Fruit fly (Drosophila melanogaster) whole organism, embryonic: Measurements from ENCODE around the gene CG14740.
A peak's percentile ranks its signal among the peaks of the same experiment; 100 is the strongest.

Experiments used
- Antp ChIP-seq: fragments of 200-800 bp; sonication (Bioruptor generic); optimal IDR thresholded peaks from 3 replicates; lab custom pipeline; 2016; ENCODE audit warnings: missing biosample characterization, missing genetic modification characterization
- CG10321 ChIP-seq: fragments of 200-800 bp; sonication (Bioruptor generic); IDR thresholded peaks from 2 replicates; pipeline ENCODE4 v1.3.6; 2022; ENCODE audit warnings: missing biosample characterization, missing genetic modification characterization
- CG11456 ChIP-seq: fragments of 200-800 bp; sonication (Bioruptor generic); IDR thresholded peaks from 3 replicates; pipeline ENCODE4 v1.3.6; 2022; ENCODE audit warnings: missing biosample characterization, missing genetic modification characterization
- CG11504 ChIP-seq: fragments of 200-800 bp; sonication (Bioruptor generic); optimal IDR thresholded peaks from 3 replicates; lab custom pipeline; 2019; ENCODE audit warnings: missing biosample characterization, mild to moderate bottlenecking, missing genetic modification characterization, moderate library complexity
- CG12219 ChIP-seq: fragments of 200-800 bp; sonication (Bioruptor generic); optimal IDR thresholded peaks from 3 replicates; lab custom pipeline; 2018; ENCODE audit warnings: missing biosample characterization, mild to moderate bottlenecking, missing genetic modification characterization
- CG13624 ChIP-seq: fragments of 200-800 bp; sonication (Bioruptor generic); optimal IDR thresholded peaks from 2 replicates; lab custom pipeline; 2016; ENCODE audit warnings: missing biosample characterization, missing genetic modification characterization
- CG18476 ChIP-seq: fragments of 200-800 bp; sonication (Bioruptor generic); optimal IDR thresholded peaks from 2 replicates; lab custom pipeline; 2016; ENCODE audit warnings: missing biosample characterization, mild to moderate bottlenecking, missing genetic modification characterization
- CG2120 ChIP-seq: fragments of 200-800 bp; sonication (Bioruptor generic); optimal IDR thresholded peaks from 3 replicates; lab custom pipeline; 2016; ENCODE audit warnings: missing biosample characterization, missing genetic modification characterization
- CG2678 ChIP-seq: fragments of 200-800 bp; sonication (Bioruptor generic); optimal IDR thresholded peaks from 3 replicates; lab custom pipeline; 2019; ENCODE audit warnings: missing biosample characterization, mild to moderate bottlenecking, missing genetic modification characterization, moderate library complexity
- CG31441 ChIP-seq: fragments of 200-800 bp; sonication (Bioruptor generic); IDR thresholded peaks from 2 replicates; pipeline ENCODE4 v1.3.6; 2022; ENCODE audit warnings: missing biosample characterization, missing genetic modification characterization
- CG3163 ChIP-seq: fragments of 200-800 bp; sonication (Bioruptor generic); optimal IDR thresholded peaks from 3 replicates; lab custom pipeline; 2016; ENCODE audit warnings: missing biosample characterization, missing genetic modification characterization
- CG3726 ChIP-seq: fragments of 200-800 bp; sonication (Bioruptor generic); IDR thresholded peaks from 3 replicates; pipeline ENCODE4, ENCODE4 v1.3.6; 2022; ENCODE audit warnings: missing biosample characterization, missing genetic modification characterization
- CG3847 ChIP-seq: fragments of 200-800 bp; sonication (Bioruptor generic); IDR thresholded peaks from 2 replicates; pipeline ENCODE4 v1.3.6; 2022; ENCODE audit warnings: missing biosample characterization, missing genetic modification characterization
- CG3995 ChIP-seq: fragments of 200-800 bp; sonication (Bioruptor generic); optimal IDR thresholded peaks from 3 replicates; lab custom pipeline; 2016; ENCODE audit warnings: missing biosample characterization, missing genetic modification characterization
- CG5953 ChIP-seq: fragments of 200-800 bp; sonication (Bioruptor generic); IDR thresholded peaks from 2 replicates; pipeline ENCODE4 v1.3.6; 2022; ENCODE audit warnings: missing biosample characterization, missing genetic modification characterization
- CG6854 ChIP-seq: fragments of 200-800 bp; sonication (Bioruptor generic); optimal IDR thresholded peaks from 3 replicates; lab custom pipeline; 2017; ENCODE audit warnings: missing biosample characterization, mild to moderate bottlenecking, missing genetic modification characterization
- CG7556 ChIP-seq: fragments of 200-800 bp; sonication (Bioruptor generic); optimal IDR thresholded peaks from 2 replicates; lab custom pipeline; 2017; ENCODE audit warnings: missing biosample characterization, mild to moderate bottlenecking, missing genetic modification characterization
- CG8765 ChIP-seq: fragments of 200-800 bp; sonication (Bioruptor generic); IDR thresholded peaks from 2 replicates; pipeline ENCODE4 v1.3.6; 2022; ENCODE audit warnings: missing biosample characterization, missing genetic modification characterization
- CG9797 ChIP-seq: fragments of 200-800 bp; sonication (Bioruptor generic); optimal IDR thresholded peaks from 3 replicates; lab custom pipeline; 2018; ENCODE audit warnings: missing biosample characterization, mild to moderate bottlenecking, missing genetic modification characterization
- D ChIP-seq, 2 experiments: fragments of 200-800 bp in 1 of 2; fragments of >200 bp in 1 of 2; sonication (Bioruptor generic) in 1 of 2; optimal IDR thresholded peaks; 2 replicates in 1 of 2; 3 replicates in 1 of 2; lab custom pipeline; 2017; ENCODE audit warnings: mild to moderate bottlenecking in 1 of 2, missing biosample characterization in 1 of 2, missing genetic modification characterization in 1 of 2, missing genetic modification reagents in 1 of 2
- Dad ChIP-seq: fragments of 200-800 bp; sonication (Bioruptor generic); optimal IDR thresholded peaks from 3 replicates; lab custom pipeline; 2016; ENCODE audit warnings: missing biosample characterization, missing genetic modification characterization
- Dll ChIP-seq: fragments of 200-800 bp; sonication (Bioruptor generic); IDR thresholded peaks from 4 replicates; pipeline ENCODE4 v1.3.6; 2022; ENCODE audit warnings: missing biosample characterization, missing genetic modification characterization; ENCODE audit not compliant: partially characterized antibody
- Dref ChIP-seq: fragments of 200-800 bp; sonication (Bioruptor generic); IDR thresholded peaks from 2 replicates; pipeline ENCODE4 v1.3.6; 2022; ENCODE audit warnings: missing biosample characterization, missing genetic modification characterization
- Eip74EF ChIP-seq, 2 experiments: fragments of 200-800 bp in 1 of 2; fragments of >200 bp in 1 of 2; sonication (Bioruptor generic) in 1 of 2; optimal IDR thresholded peaks; 2 replicates each; lab custom pipeline; 2017 to 2019; ENCODE audit warnings: missing biosample characterization in 2 of 2, missing genetic modification characterization in 2 of 2, mild to moderate bottlenecking in 1 of 2, moderate library complexity in 1 of 2
- Fer3 ChIP-seq: fragments of 200-800 bp; sonication (Bioruptor generic); optimal IDR thresholded peaks from 2 replicates; lab custom pipeline; 2018; ENCODE audit warnings: missing biosample characterization, mild to moderate bottlenecking, missing genetic modification characterization, moderate library complexity
- H15 ChIP-seq: fragments of 200-800 bp; sonication (Bioruptor generic); IDR thresholded peaks from 3 replicates; pipeline ENCODE4 v1.3.6; 2022; ENCODE audit warnings: missing biosample characterization, missing genetic modification characterization
- Hr51 ChIP-seq, 2 experiments: fragments of 200-800 bp; sonication (Bioruptor generic); optimal IDR thresholded peaks; 2 replicates in 1 of 2; 3 replicates in 1 of 2; lab custom pipeline; 2016 to 2018; ENCODE audit warnings: missing biosample characterization in 2 of 2, missing genetic modification characterization in 2 of 2, mild to moderate bottlenecking in 1 of 2, moderate library complexity in 1 of 2
- MTF-1 ChIP-seq: fragments of 200-800 bp; sonication (Bioruptor generic); optimal IDR thresholded peaks from 2 replicates; lab custom pipeline; 2018; ENCODE audit warnings: missing biosample characterization, mild to moderate bottlenecking, missing genetic modification characterization, borderline replicate concordance
- Mad ChIP-seq: fragments of 200-800 bp; sonication (Bioruptor generic); optimal IDR thresholded peaks from 2 replicates; lab custom pipeline; 2016; ENCODE audit warnings: missing biosample characterization, missing genetic modification characterization
- Max ChIP-seq: fragments of 200-800 bp; sonication (Bioruptor generic); optimal IDR thresholded peaks from 2 replicates; lab custom pipeline; 2016; ENCODE audit warnings: missing biosample characterization, mild to moderate bottlenecking, missing genetic modification characterization
- Nf-YB ChIP-seq: fragments of 200-800 bp; sonication (Bioruptor generic); optimal IDR thresholded peaks from 3 replicates; lab custom pipeline; 2019; ENCODE audit warnings: missing biosample characterization, mild to moderate bottlenecking, missing genetic modification characterization, moderate library complexity
- Ptx1 ChIP-seq: fragments of 200-800 bp; sonication (Bioruptor generic); IDR thresholded peaks from 2 replicates; pipeline ENCODE4 v1.3.6; 2022; ENCODE audit warnings: missing biosample characterization, missing genetic modification characterization
- Rfx ChIP-seq: fragments of 200-800 bp; sonication (Bioruptor generic); IDR thresholded peaks from 2 replicates; pipeline ENCODE4 v1.3.6; 2022; ENCODE audit warnings: missing biosample characterization, missing genetic modification characterization
- Sox100B ChIP-seq: fragments of 200-800 bp; sonication (Bioruptor generic); optimal IDR thresholded peaks from 3 replicates; lab custom pipeline; 2018; ENCODE audit warnings: missing biosample characterization, mild to moderate bottlenecking, missing genetic modification characterization
- Trl ChIP-seq, 3 experiments: fragments of >200 bp in 2 of 3; fragments of 200-800 bp in 1 of 3; sonication (Bioruptor generic) in 1 of 3; optimal IDR thresholded peaks; 2 replicates in 1 of 3; 3 replicates in 2 of 3; lab custom pipeline; 2016 to 2017; ENCODE audit warnings: missing biosample characterization in 1 of 3, missing genetic modification characterization in 1 of 3
- ash1 ChIP-seq: fragments of 200-800 bp; sonication (Bioruptor generic); optimal IDR thresholded peaks from 2 replicates; lab custom pipeline; 2018; ENCODE audit warnings: missing biosample characterization, mild to moderate bottlenecking, missing genetic modification characterization
- ci ChIP-seq: fragments of 200-800 bp; sonication (Bioruptor generic); IDR thresholded peaks from 3 replicates; pipeline ENCODE4 v1.3.6; 2022; ENCODE audit warnings: missing biosample characterization, missing genetic modification characterization
- cwo ChIP-seq: fragments of 200-800 bp; sonication (Bioruptor generic); optimal IDR thresholded peaks from 3 replicates; lab custom pipeline; 2017; ENCODE audit warnings: missing biosample characterization, missing genetic modification characterization, mild to moderate bottlenecking, moderate library complexity, missing genetic modification reagents
- danr ChIP-seq: fragments of 200-800 bp; sonication (Bioruptor generic); IDR thresholded peaks from 2 replicates; pipeline ENCODE4 v1.3.6; 2022; ENCODE audit warnings: missing biosample characterization, missing genetic modification characterization
- dm ChIP-seq: fragments of 200-800 bp; sonication (Bioruptor generic); optimal IDR thresholded peaks from 3 replicates; lab custom pipeline; 2016; ENCODE audit warnings: missing biosample characterization, missing genetic modification characterization
- ems ChIP-seq: fragments of 200-800 bp; sonication (Bioruptor generic); optimal IDR thresholded peaks from 3 replicates; lab custom pipeline; 2016; ENCODE audit warnings: missing biosample characterization, missing genetic modification characterization
- gem ChIP-seq: fragments of 200-800 bp; sonication (Bioruptor generic); optimal IDR thresholded peaks from 2 replicates; lab custom pipeline; 2019; ENCODE audit warnings: missing biosample characterization, mild to moderate bottlenecking, missing genetic modification characterization, moderate library complexity
- grn ChIP-seq: fragments of 200-800 bp; sonication (Bioruptor generic); optimal IDR thresholded peaks from 3 replicates; lab custom pipeline; 2017; ENCODE audit warnings: missing biosample characterization, missing genetic modification characterization
- gsb-n ChIP-seq: fragments of 200-800 bp; sonication (Bioruptor generic); optimal IDR thresholded peaks from 3 replicates; lab custom pipeline; 2018; ENCODE audit warnings: missing biosample characterization, mild to moderate bottlenecking, missing genetic modification characterization
- ham ChIP-seq: fragments of 200-800 bp; sonication (Bioruptor generic); IDR thresholded peaks from 2 replicates; pipeline ENCODE4 v1.3.6; 2022; ENCODE audit warnings: missing biosample characterization, missing genetic modification characterization
- lov ChIP-seq, 2 experiments: fragments of 200-800 bp in 1 of 2; fragments of >200 bp in 1 of 2; sonication (Bioruptor generic) in 1 of 2; IDR thresholded peaks in 1 of 2; optimal IDR thresholded peaks in 1 of 2; 2 replicates in 1 of 2; 3 replicates in 1 of 2; pipeline versions ENCODE4 v1.3.6 to Lab custom; 2017 to 2022; ENCODE audit warnings: missing biosample characterization in 1 of 2, missing genetic modification characterization in 1 of 2
- org-1 ChIP-seq: fragments of 200-800 bp; sonication (Bioruptor generic); optimal IDR thresholded peaks from 2 replicates; lab custom pipeline; 2017; ENCODE audit warnings: missing biosample characterization, missing genetic modification characterization
- salm ChIP-seq: fragments of 200-800 bp; sonication (Bioruptor generic); optimal IDR thresholded peaks from 2 replicates; lab custom pipeline; 2018; ENCODE audit warnings: missing biosample characterization, mild to moderate bottlenecking, missing genetic modification characterization
- wor ChIP-seq: fragments of 200-800 bp; sonication (Bioruptor generic); IDR thresholded peaks from 2 replicates; pipeline ENCODE4 v1.3.6; 2022; ENCODE audit warnings: missing biosample characterization, missing genetic modification characterization

Gene CG14740

dm6 chr3R:12016828-12017280 lies 45.9 kb downstream of the CG14740 start, which contains the start of the genes DCAF12 and Spt3:
DCAF12 (minus strand) TSS chr3R:12017031.
Spt3 (plus strand) TSS chr3R:12017156.
- TF ChIP-seq Sox100B (GFP tag; lab: Kevin White, UChicago) = no peak
- TF ChIP-seq CG8765 (GFP tag; lab: Robert Waterston, UW) = 0 out of 2 replicates have a peak, but pooled peaks have one; percentile 12
- no peak for TF ChIP-seq ash1 (GFP tag; lab: Kevin White, UChicago)
- TF ChIP-seq CG18476 (GFP tag; lab: Kevin White, UChicago) = no peak
- 0 out of 2 replicates have a peak, but pooled peaks have one; percentile 25 for TF ChIP-seq Dref (GFP tag; lab: Robert Waterston, UW)
- no peak for TF ChIP-seq MTF-1 (GFP tag; lab: Kevin White, UChicago)
- TF ChIP-seq D (optimal IDR thresholded peaks at IDR 0.05; lab: Kevin White, UChicago) = no peak
- TF ChIP-seq D (GFP tag; optimal IDR thresholded peaks at IDR 0.05; lab: Kevin White, UChicago) = peak; percentile 38
- peak; percentile 81 for TF ChIP-seq gem (tag; lab: Kevin White, UChicago)
- peak; percentile 78 for TF ChIP-seq ems (GFP tag; lab: Kevin White, UChicago)
- no peak for TF ChIP-seq Max
- TF ChIP-seq CG31441 (GFP tag; lab: Robert Waterston, UW) = peak; percentile 74; the same call in 1 of the 2 replicates
- TF ChIP-seq Eip74EF (GFP tag; optimal IDR thresholded peaks at IDR 0.05; lab: Kevin White, UChicago) = no peak
- peak; percentile 63 for TF ChIP-seq CG3847
- no peak for TF ChIP-seq CG13624 (GFP tag; lab: Kevin White, UChicago)
- no peak for TF ChIP-seq Trl (optimal IDR thresholded peaks at IDR 0.05; lab: Kevin White, UChicago)
- no peak for TF ChIP-seq Trl (GFP tag; optimal IDR thresholded peaks at IDR 0.05; lab: Kevin White, UChicago)
- TF ChIP-seq cwo (GFP tag; lab: Kevin White, UChicago) = no peak
- TF ChIP-seq Mad = no peak
- TF ChIP-seq grn (GFP tag; lab: Kevin White, UChicago) = peak; percentile 74
- TF ChIP-seq Dll (GFP tag; lab: Robert Waterston, UW) = peak; percentile 98
- TF ChIP-seq H15 (GFP tag; lab: Robert Waterston, UW) = no peak
- no peak for TF ChIP-seq Dad
- TF ChIP-seq CG9797 (GFP tag; lab: Kevin White, UChicago) = peak; percentile 12
- TF ChIP-seq wor (GFP tag; lab: Robert Waterston, UW) = no peak
- TF ChIP-seq CG3726 = no peak
- TF ChIP-seq ham (GFP tag; lab: Robert Waterston, UW) = no peak
- no peak for TF ChIP-seq Antp (GFP tag; lab: Kevin White, UChicago)
- no peak for TF ChIP-seq Fer3 (tag; lab: Kevin White, UChicago)
- TF ChIP-seq dm (GFP tag; lab: Kevin White, UChicago) = no peak
- TF ChIP-seq CG11504 (tag; lab: Kevin White, UChicago) = peak; percentile 71
- peak; percentile 27 for TF ChIP-seq CG3995
- no peak for TF ChIP-seq CG2678 (tag; lab: Kevin White, UChicago)
- no peak for TF ChIP-seq CG5953 (GFP tag; lab: Robert Waterston, UW)
- TF ChIP-seq CG10321 (GFP tag; lab: Robert Waterston, UW) = no peak
- peak in 1 of 2 experiments; percentile 41 for TF ChIP-seq Hr51 (GFP tag; optimal IDR thresholded peaks at IDR 0.05; lab: Kevin White, UChicago)
- TF ChIP-seq ci (GFP tag; lab: Robert Waterston, UW) = no peak
- no peak for TF ChIP-seq lov (optimal IDR thresholded peaks at IDR 0.05; lab: Kevin White, UChicago)
- TF ChIP-seq lov (GFP tag; IDR thresholded peaks at IDR 0.05; lab: Robert Waterston, UW) = no peak
- TF ChIP-seq Rfx (GFP tag; lab: Robert Waterston, UW) = peak; percentile 77
- peak; percentile 71 for TF ChIP-seq Ptx1 (GFP tag; lab: Robert Waterston, UW)
- peak; percentile 10 for TF ChIP-seq salm (tag; lab: Kevin White, UChicago)
- no peak for TF ChIP-seq gsb-n
- TF ChIP-seq CG12219 (GFP tag; lab: Kevin White, UChicago) = no peak
- TF ChIP-seq Nf-YB (GFP tag; lab: Kevin White, UChicago) = peak; percentile 11
- TF ChIP-seq org-1 (GFP tag; lab: Kevin White, UChicago) = no peak
- peak; percentile 32 for TF ChIP-seq CG2120 (GFP tag; lab: Kevin White, UChicago)
- 0 out of 3 replicates have a peak, but pooled peaks have one; percentile 30 for TF ChIP-seq CG11456 (GFP tag; lab: Robert Waterston, UW)
- no peak for TF ChIP-seq CG7556
- TF ChIP-seq CG6854 (GFP tag; lab: Kevin White, UChicago) = peak; percentile 20
- TF ChIP-seq danr = no peak
- TF ChIP-seq CG3163 = no peak
